Fruit fly (Drosophila melanogaster): ENCODE measurements around the gene CG44098.

CG44098 gene

dm6 chr3R:4739492-4740431, 33.2 kb downstream of the CG44098 start (continued):
- TF ChIP-seq CG2712 (tag; optimal IDR thresholded peaks at IDR 0.05) (peak; percentile 80), CG14014 (GFP tag; IDR thresholded peaks at IDR 0.05) (no peak), Sry-β (GFP tag; optimal IDR thresholded peaks at IDR 0.05) (peak; percentile 33), hkb (optimal IDR thresholded peaks at IDR 0.05) (no peak), hkb (GFP tag; IDR thresholded peaks at IDR 0.05) (no peak), disco-r (GFP tag; optimal IDR thresholded peaks at IDR 0.05) (peak; percentile 56), CG10431 (GFP tag; optimal IDR thresholded peaks at IDR 0.05) (peak; percentile 63), usp (GFP tag; optimal IDR thresholded peaks at IDR 0.05) (no peak), Hmx (GFP tag; optimal IDR thresholded peaks at IDR 0.05) (peak; percentile 74), CG2678 (tag; optimal IDR thresholded peaks at IDR 0.05) (peak; percentile 93), eve (GFP tag; optimal IDR thresholded peaks at IDR 0.05) (peak in 1 of 2 experiments; percentile 96), CG11696 (GFP tag; IDR thresholded peaks at IDR 0.05) (no peak), seq (GFP tag; IDR thresholded peaks at IDR 0.05) (no peak), sens (GFP tag) (peak; percentile 98), CG3407 (GFP tag; optimal IDR thresholded peaks at IDR 0.05) (peak; percentile 75), ara (GFP tag; IDR thresholded peaks at IDR 0.05) (no peak), CG3065 (GFP tag; optimal IDR thresholded peaks at IDR 0.05) (peak; percentile 29), ab (GFP tag; optimal IDR thresholded peaks at IDR 0.05) (no peak), CG18011 (GFP tag; optimal IDR thresholded peaks at IDR 0.05) (peak; percentile 23), CG15601 (tag; optimal IDR thresholded peaks at IDR 0.05) (peak; percentile 73), HLH54F (GFP tag; optimal IDR thresholded peaks at IDR 0.05) (peak; percentile 84), CG11695 (GFP tag; IDR thresholded peaks at IDR 0.05) (no peak), chif (GFP tag; optimal IDR thresholded peaks at IDR 0.05) (peak; percentile 88 to 92), bab2 (GFP tag; optimal IDR thresholded peaks at IDR 0.05) (peak; percentile 87), Deaf1 (tag; optimal IDR thresholded peaks at IDR 0.05) (peak; percentile 78), aop (GFP tag; IDR thresholded peaks at IDR 0.05) (no peak), CG11093 (GFP tag; IDR thresholded peaks at IDR 0.05) (peak; percentile 61; the same call in 1 of the 3 replicates), ham (GFP tag; IDR thresholded peaks at IDR 0.05) (no peak), NfI (GFP tag; optimal IDR thresholded peaks at IDR 0.05) (peak; percentile 84), CG43689 (GFP tag; IDR thresholded peaks at IDR 0.05) (no peak), CG17186 (GFP tag; optimal IDR thresholded peaks at IDR 0.05) (no peak), oc (tag; optimal IDR thresholded peaks at IDR 0.05) (peak; percentile 26), CG7271 (tag; optimal IDR thresholded peaks at IDR 0.05) (no peak), prd (optimal IDR thresholded peaks at IDR 0.05) (no peak), prd (GFP tag; IDR thresholded peaks at IDR 0.05) (no peak), mirr (GFP tag; optimal IDR thresholded peaks at IDR 0.05) (peak; percentile 48), CG8924 (tag; optimal IDR thresholded peaks at IDR 0.05) (peak; percentile 85), CG18619 (GFP tag; optimal IDR thresholded peaks at IDR 0.05) (peak; percentile 89), mld (GFP tag; IDR thresholded peaks at IDR 0.05; ENCODE audit: partially characterized antibody) (no peak), pfk (GFP tag; optimal IDR thresholded peaks at IDR 0.05) (peak; percentile 0), fd64A (GFP tag; optimal IDR thresholded peaks at IDR 0.05) (no peak), peb (GFP tag; IDR thresholded peaks at IDR 0.05) (no peak), Doc2 (GFP tag; IDR thresholded peaks at IDR 0.05) (no peak), Ada2b (GFP tag; IDR thresholded peaks at IDR 0.05) (no peak), crol (GFP tag; IDR thresholded peaks at IDR 0.05) (no peak), CG14667 (GFP tag; IDR thresholded peaks at IDR 0.05) (no peak), otp (GFP tag; IDR thresholded peaks at IDR 0.05) (no peak), slp2 (GFP tag; optimal IDR thresholded peaks at IDR 0.05) (peak; percentile 87), CG9609 (GFP tag; optimal IDR thresholded peaks at IDR 0.05) (peak; percentile 85), CG11247 (GFP tag; IDR thresholded peaks at IDR 0.05) (no peak), Sin3A (optimal IDR thresholded peaks at IDR 0.05) (no peak)
